Fruit fly (Drosophila melanogaster) whole organism, pupa: ENCODE measurements around the gene Bsg.

ENCODE experiments used
- CG10348 ChIP-seq: fragments of 200-800 bp; sonication (Bioruptor generic); IDR thresholded peaks from 2 replicates; pipeline ENCODE4 v1.3.6; 2022; ENCODE audit warnings: missing biosample characterization, missing genetic modification characterization
- CG12605 ChIP-seq: fragments of 200-800 bp; sonication (Bioruptor generic); IDR thresholded peaks from 2 replicates; pipeline ENCODE4 v1.3.6; 2022; ENCODE audit warnings: missing biosample characterization, missing genetic modification characterization
- CG13204 ChIP-seq: fragments of 200-800 bp; sonication (Bioruptor generic); optimal IDR thresholded peaks from 2 replicates; lab custom pipeline; 2018; ENCODE audit warnings: missing biosample characterization, mild to moderate bottlenecking, missing genetic modification characterization, moderate library complexity
- CG14655 ChIP-seq: fragments of 200-800 bp; sonication (Bioruptor generic); optimal IDR thresholded peaks from 3 replicates; lab custom pipeline; 2017; ENCODE audit warnings: mild to moderate bottlenecking, missing biosample characterization, missing genetic modification reagents, missing genetic modification characterization
- CG8159 ChIP-seq: fragments of 200-800 bp; sonication (Bioruptor generic); optimal IDR thresholded peaks from 3 replicates; lab custom pipeline; 2018; ENCODE audit warnings: missing biosample characterization, mild to moderate bottlenecking, missing genetic modification characterization, moderate library complexity
- D1 ChIP-seq: fragments of 200-800 bp; sonication (Bioruptor generic); optimal IDR thresholded peaks from 2 replicates; lab custom pipeline; 2018; ENCODE audit warnings: missing biosample characterization, mild to moderate bottlenecking, missing genetic modification characterization, moderate library complexity
- Pif1A ChIP-seq: fragments of 200-800 bp; sonication (Bioruptor generic); optimal IDR thresholded peaks from 3 replicates; lab custom pipeline; 2016; ENCODE audit warnings: missing biosample characterization, missing genetic modification characterization

dm6 chr2L:8148514-8149085 is 65.4 kb downstream of the Bsg start:
- TF ChIP-seq CG13204 (GFP tag; lab: Kevin White, UChicago) (no peak), Pif1A (GFP tag; lab: Kevin White, UChicago) (peak; percentile 18), CG12605 (GFP tag; lab: Robert Waterston, UW) (no peak), CG10348 (GFP tag; lab: Robert Waterston, UW) (no peak), CG14655 (peak; percentile 21), D1 (tag; lab: Kevin White, UChicago) (no peak), CG8159 (no peak)
